Worm (Caenorhabditis elegans) whole organism, young adult: ENCODE data around the gene glb-16.

Experiments
- B0035.1 ChIP-seq: sonication (generic microtip); optimal IDR thresholded peaks from 2 replicates; lab custom pipeline; 2016; ENCODE audit warnings: missing genetic modification characterization, mild to moderate bottlenecking, missing compliant biosample characterization, missing genotype, missing genetic modification reagents
- B0261.1 ChIP-seq: sonication (generic microtip); optimal IDR thresholded peaks from 2 replicates; lab custom pipeline; 2016; ENCODE audit warnings: mild to moderate bottlenecking, missing genetic modification characterization, moderate library complexity, missing compliant biosample characterization
- D2030.7 ChIP-seq: fragments of 200-800 bp; sonication (Bioruptor generic); IDR thresholded peaks from 2 replicates; pipeline ENCODE4 v1.3.6; 2022; ENCODE audit warnings: missing genetic modification reagents, missing genetic modification characterization, missing compliant biosample characterization
- F22D6.2 ChIP-seq: sonication (generic microtip); optimal IDR thresholded peaks from 2 replicates; lab custom pipeline; 2016; ENCODE audit warnings: mild to moderate bottlenecking, missing genetic modification characterization, missing compliant biosample characterization
- F23B12.7 ChIP-seq: sonication (generic microtip); optimal IDR thresholded peaks from 2 replicates; lab custom pipeline; 2017; ENCODE audit warnings: missing genetic modification characterization, mild to moderate bottlenecking, missing compliant biosample characterization, antibody characterized with exemption, moderate library complexity; ENCODE audit not compliant: insufficient read depth
- F52B5.7 ChIP-seq: sonication (generic microtip); optimal IDR thresholded peaks from 2 replicates; lab custom pipeline; 2016; ENCODE audit warnings: mild to moderate bottlenecking, missing genetic modification characterization, missing compliant biosample characterization
- F55B11.4 ChIP-seq: sonication (generic microtip); optimal IDR thresholded peaks from 2 replicates; lab custom pipeline; 2016; ENCODE audit warnings: missing compliant biosample characterization, missing genetic modification characterization, borderline replicate concordance; ENCODE audit not compliant: insufficient read depth
- T26A5.8 ChIP-seq: sonication (generic microtip); optimal IDR thresholded peaks from 2 replicates; lab custom pipeline; 2016; ENCODE audit warnings: missing genetic modification characterization, missing compliant biosample characterization
- Y53F4B.3 ChIP-seq: fragments of 200-800 bp; sonication (Bioruptor generic); IDR thresholded peaks from 2 replicates; pipeline ENCODE4 v1.3.6; 2022; ENCODE audit warnings: missing genetic modification reagents, missing genetic modification characterization, missing compliant biosample characterization
- Y53G8AR.9 ChIP-seq: fragments of 200-800 bp; sonication (Bioruptor generic); conservative IDR thresholded peaks from 2 replicates; pipeline ENCODE4 v1.3.6; 2022; ENCODE audit warnings: missing genetic modification reagents, missing genetic modification characterization, missing compliant biosample characterization
- Y56A3A.18 ChIP-seq: fragments of 200-800 bp; sonication (Bioruptor generic); IDR thresholded peaks from 2 replicates; pipeline ENCODE4 v1.3.6; 2022; ENCODE audit warnings: missing genetic modification reagents, missing genetic modification characterization, missing compliant biosample characterization
- ZK185.1 ChIP-seq: sonication (generic microtip); optimal IDR thresholded peaks from 2 replicates; lab custom pipeline; 2016; ENCODE audit warnings: mild to moderate bottlenecking, missing genetic modification characterization, missing compliant biosample characterization; ENCODE audit not compliant: poor library complexity, severe bottlenecking
- aptf-2 ChIP-seq: fragments of 200-800 bp; sonication (Bioruptor generic); conservative IDR thresholded peaks from 2 replicates; pipeline ENCODE4 v1.3.6; 2022; ENCODE audit warnings: missing genetic modification reagents, missing genetic modification characterization, missing compliant biosample characterization
- aptf-3 ChIP-seq: fragments of 200-800 bp; sonication (Bioruptor generic); IDR thresholded peaks from 2 replicates; pipeline ENCODE4 v1.3.6; 2022; ENCODE audit warnings: missing genetic modification characterization, missing compliant biosample characterization
- atf-7 ChIP-seq: sonication (generic microtip); optimal IDR thresholded peaks from 2 replicates; lab custom pipeline; 2017; ENCODE audit warnings: mild to moderate bottlenecking, missing genetic modification characterization, missing compliant biosample characterization
- ccch-3 ChIP-seq: fragments of 200-800 bp; sonication (Bioruptor generic); optimal IDR thresholded peaks from 2 replicates; lab custom pipeline; 2018; ENCODE audit warnings: mild to moderate bottlenecking, missing genetic modification characterization, missing compliant biosample characterization
- ceh-100 ChIP-seq: fragments of 200-800 bp; sonication (Bioruptor generic); IDR thresholded peaks from 2 replicates; pipeline ENCODE4 v1.3.6; 2022; ENCODE audit warnings: missing genetic modification reagents, missing genetic modification characterization, missing compliant biosample characterization
- dox-1 ChIP-seq: fragments of 200-800 bp; sonication (Bioruptor generic); IDR thresholded peaks from 2 replicates; pipeline ENCODE4 v1.3.6; 2022; ENCODE audit warnings: missing genetic modification reagents, missing genetic modification characterization, missing compliant biosample characterization
- dpff-1 ChIP-seq: sonication (generic microtip); optimal IDR thresholded peaks from 2 replicates; lab custom pipeline; 2017; ENCODE audit warnings: mild to moderate bottlenecking, missing genetic modification characterization, missing compliant biosample characterization
- egl-44 ChIP-seq: fragments of 200-800 bp; sonication (Bioruptor generic); IDR thresholded peaks from 2 replicates; pipeline ENCODE4 v1.3.6; 2022; ENCODE audit warnings: missing genetic modification reagents, missing genetic modification characterization, missing compliant biosample characterization
- egrh-3 ChIP-seq: fragments of 200-800 bp; sonication (Bioruptor generic); IDR thresholded peaks from 2 replicates; pipeline ENCODE4 v1.3.6; 2022; ENCODE audit warnings: missing genetic modification reagents, missing genetic modification characterization, missing compliant biosample characterization
- ets-4 ChIP-seq: fragments of 200-800 bp; sonication (Bioruptor generic); optimal IDR thresholded peaks from 2 replicates; lab custom pipeline; 2018; ENCODE audit warnings: mild to moderate bottlenecking, missing genetic modification characterization, missing compliant biosample characterization
- fkh-3 ChIP-seq: sonication (generic microtip); optimal IDR thresholded peaks from 2 replicates; lab custom pipeline; 2016; ENCODE audit warnings: mild to moderate bottlenecking, missing genetic modification characterization, missing compliant biosample characterization
- him-1 ChIP-seq: sonication (generic microtip); optimal IDR thresholded peaks from 2 replicates; lab custom pipeline; 2016; ENCODE audit warnings: missing genotype, missing genetic modification reagents, missing genetic modification characterization, missing compliant biosample characterization
- hlh-12 ChIP-seq: sonication (generic microtip); optimal IDR thresholded peaks from 2 replicates; lab custom pipeline; 2016; ENCODE audit warnings: missing genetic modification characterization, missing compliant biosample characterization
- hlh-26 ChIP-seq: fragments of 200-800 bp; sonication (Bioruptor generic); conservative IDR thresholded peaks from 2 replicates; pipeline ENCODE4 v1.3.6; 2022; ENCODE audit warnings: missing genetic modification reagents, missing genetic modification characterization, missing compliant biosample characterization
- hmg-1.2 ChIP-seq: fragments of 200-800 bp; sonication (Bioruptor generic); IDR thresholded peaks from 2 replicates; pipeline ENCODE4 v1.3.6; 2022; ENCODE audit warnings: missing genetic modification reagents, missing genetic modification characterization, missing compliant biosample characterization
- hmg-20 ChIP-seq: fragments of 200-800 bp; sonication (Bioruptor generic); IDR thresholded peaks from 2 replicates; pipeline ENCODE4 v1.3.6; 2022; ENCODE audit warnings: missing genetic modification reagents, missing genetic modification characterization, missing compliant biosample characterization
- hsf-1 ChIP-seq: fragments of 200-800 bp; sonication (Bioruptor generic); IDR thresholded peaks from 2 replicates; pipeline ENCODE4 v1.3.6; 2022; ENCODE audit warnings: missing genetic modification reagents, missing genetic modification characterization, missing compliant biosample characterization
- let-526 ChIP-seq: fragments of 200-800 bp; sonication (Bioruptor generic); IDR thresholded peaks from 2 replicates; pipeline ENCODE4 v1.3.6; 2022; ENCODE audit warnings: missing genetic modification reagents, missing genetic modification characterization, missing compliant biosample characterization
- let-607 ChIP-seq, 2 experiments: fragments of 200-800 bp in 1 of 2; sonication (Bioruptor generic) in 1 of 2; sonication (generic microtip) in 1 of 2; optimal IDR thresholded peaks; 2 replicates each; lab custom pipeline; 2016 to 2018; ENCODE audit warnings: mild to moderate bottlenecking in 2 of 2, missing compliant biosample characterization in 2 of 2, missing genetic modification characterization in 2 of 2, moderate library complexity in 2 of 2, missing genotype in 1 of 2
- lin-35 ChIP-seq, 3 experiments: fragments of 150-350 bp in 2 of 3; sonication (generic microtip) in 1 of 3; optimal IDR thresholded peaks; 2 replicates each; lab custom pipeline; 2014 to 2018; ENCODE audit warnings: missing biosample characterization in 3 of 3, missing genetic modification characterization in 3 of 3, missing genetic modification reagents in 3 of 3
- lsy-27 ChIP-seq: sonication (generic microtip); optimal IDR thresholded peaks from 2 replicates; lab custom pipeline; 2017; ENCODE audit warnings: missing genetic modification characterization, mild to moderate bottlenecking, missing compliant biosample characterization, antibody characterized with exemption, missing genotype, borderline replicate concordance; ENCODE audit not compliant: insufficient read depth
- mxl-1 ChIP-seq: sonication (generic microtip); optimal IDR thresholded peaks from 2 replicates; lab custom pipeline; 2016; ENCODE audit warnings: missing genetic modification characterization, missing compliant biosample characterization
- nfya-2 ChIP-seq: fragments of 200-800 bp; sonication (Bioruptor generic); IDR thresholded peaks from 2 replicates; pipeline ENCODE4 v1.3.6; 2022; ENCODE audit warnings: missing genetic modification reagents, missing genetic modification characterization, missing compliant biosample characterization
- nhr-80 ChIP-seq: sonication (generic microtip); optimal IDR thresholded peaks from 2 replicates; lab custom pipeline; 2016; ENCODE audit warnings: missing genetic modification characterization, missing compliant biosample characterization
- snpc-1.1 ChIP-seq: sonication (generic microtip); optimal IDR thresholded peaks from 2 replicates; lab custom pipeline; 2017; ENCODE audit warnings: missing genetic modification characterization, mild to moderate bottlenecking, missing compliant biosample characterization, antibody characterized with exemption, moderate library complexity, missing genotype, missing genetic modification reagents; ENCODE audit not compliant: insufficient read depth
- snpc-1.3 ChIP-seq: sonication (generic microtip); optimal IDR thresholded peaks from 2 replicates; lab custom pipeline; 2017; ENCODE audit warnings: missing genetic modification characterization, mild to moderate bottlenecking, missing compliant biosample characterization, antibody characterized with exemption, moderate library complexity, missing genotype, missing genetic modification reagents; ENCODE audit not compliant: insufficient read depth
- sptf-2 ChIP-seq: fragments of 200-800 bp; sonication (Bioruptor generic); optimal IDR thresholded peaks from 2 replicates; lab custom pipeline; 2018; ENCODE audit warnings: mild to moderate bottlenecking, missing genetic modification characterization, missing compliant biosample characterization
- unc-62 ChIP-seq: fragments of 150-350 bp; optimal IDR thresholded peaks from 2 replicates; lab custom pipeline; 2014; ENCODE audit warnings: missing biosample characterization, missing genetic modification reagents, missing genetic modification characterization
- zim-3 ChIP-seq: sonication (generic microtip); optimal IDR thresholded peaks from 2 replicates; lab custom pipeline; 2017; ENCODE audit warnings: mild to moderate bottlenecking, missing genetic modification characterization, moderate library complexity, missing compliant biosample characterization
- ztf-25 ChIP-seq: fragments of 200-800 bp; sonication (Bioruptor generic); IDR thresholded peaks from 2 replicates; pipeline ENCODE4 v1.3.6; 2022; ENCODE audit warnings: missing genetic modification reagents, missing genetic modification characterization, missing compliant biosample characterization
- ztf-28 ChIP-seq: fragments of 200-800 bp; sonication (Bioruptor generic); IDR thresholded peaks from 2 replicates; pipeline ENCODE4 v1.3.6; 2022; ENCODE audit warnings: missing genetic modification reagents, missing genetic modification characterization, missing compliant biosample characterization
- ztf-3 ChIP-seq: fragments of 200-800 bp; sonication (Bioruptor generic); optimal IDR thresholded peaks from 2 replicates; lab custom pipeline; 2018; ENCODE audit warnings: mild to moderate bottlenecking, missing genetic modification characterization, missing compliant biosample characterization
- ztf-6 ChIP-seq: fragments of 200-800 bp; sonication (Bioruptor generic); IDR thresholded peaks from 2 replicates; pipeline ENCODE4 v1.3.6; 2022; ENCODE audit warnings: missing genetic modification reagents, missing genetic modification characterization, missing compliant biosample characterization

glb-16 gene

DNA sequence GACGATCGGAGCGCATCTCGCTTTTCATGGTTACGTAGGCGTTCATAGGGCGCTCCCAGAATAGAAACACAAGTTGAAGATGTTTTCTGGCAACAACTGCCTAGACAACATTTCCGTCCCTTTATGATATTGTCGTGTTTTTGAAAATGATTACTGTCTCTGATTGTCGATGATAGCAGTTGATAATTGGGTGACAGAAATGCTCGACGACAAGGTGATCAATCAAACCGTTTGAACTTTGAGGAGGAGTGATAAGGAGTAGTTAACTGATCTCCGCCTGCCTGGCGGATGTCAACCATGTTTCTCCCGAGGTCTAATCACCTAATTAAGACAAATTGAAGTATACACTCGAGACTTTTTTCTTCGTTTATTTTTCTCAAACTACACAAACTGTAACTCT, 44.0 kb upstream of the glb-16 start:
- TF ChIP-seq T26A5.8 (tag; lab: Kevin White, UChicago) = no peak
- TF ChIP-seq ztf-6 (GFP tag; lab: Robert Waterston, UW) = no peak
- no peak for TF ChIP-seq dpff-1 (tag; lab: Kevin White, UChicago)
- TF ChIP-seq aptf-3 (GFP tag; lab: Robert Waterston, UW) = no peak
- TF ChIP-seq hsf-1 (GFP tag; lab: Robert Waterston, UW) = no peak
- TF ChIP-seq B0261.1 (tag; lab: Kevin White, UChicago) = no peak
- TF ChIP-seq hlh-26 (GFP tag; lab: Robert Waterston, UW) = no peak
- TF ChIP-seq sptf-2 (GFP tag; lab: Kevin White, UChicago) = no peak
- no peak for TF ChIP-seq unc-62
- TF ChIP-seq ztf-28 (GFP tag; lab: Robert Waterston, UW) = no peak
- TF ChIP-seq mxl-1 (tag; lab: Kevin White, UChicago) = no peak
- TF ChIP-seq let-526 (GFP tag; lab: Robert Waterston, UW) = no peak
- TF ChIP-seq F22D6.2 (tag; lab: Kevin White, UChicago) = no peak
- TF ChIP-seq hmg-20 (GFP tag; lab: Robert Waterston, UW) = no peak
- TF ChIP-seq hlh-12 (tag; lab: Kevin White, UChicago) = no peak
- no peak for TF ChIP-seq nfya-2
- TF ChIP-seq snpc-1.3 = no peak

DNA sequence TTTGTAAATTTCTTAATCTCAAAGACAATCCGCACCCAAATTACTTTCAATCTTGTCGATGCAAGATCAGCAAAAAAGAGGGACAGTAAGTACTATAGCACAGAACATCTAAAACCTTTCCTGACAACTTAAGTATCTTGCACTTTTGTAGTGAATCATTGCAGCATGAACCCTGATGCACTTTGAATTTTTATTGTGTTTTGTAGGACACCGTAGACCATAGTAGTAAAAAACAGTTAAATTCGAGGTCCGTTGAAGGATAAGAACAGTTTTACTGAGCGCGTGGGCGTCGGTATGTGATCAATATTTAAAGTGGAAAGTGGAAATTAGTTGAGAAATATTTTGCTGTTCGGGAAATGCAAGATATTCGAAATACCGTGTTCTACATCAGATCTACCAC, 42.3 kb upstream of the glb-16 start:
- no peak for TF ChIP-seq let-526 (GFP tag; lab: Robert Waterston, UW)
- TF ChIP-seq Y56A3A.18 (GFP tag; lab: Robert Waterston, UW) = no peak
- no peak for TF ChIP-seq him-1 (tag; lab: Kevin White, UChicago)
- TF ChIP-seq hmg-1.2 (GFP tag; lab: Robert Waterston, UW) = no peak
- no peak for TF ChIP-seq snpc-1.1 (tag; lab: Kevin White, UChicago)
- TF ChIP-seq egrh-3 (GFP tag; lab: Robert Waterston, UW) = no peak
- TF ChIP-seq aptf-3 (GFP tag; lab: Robert Waterston, UW) = no peak
- TF ChIP-seq lsy-27 = no peak
- TF ChIP-seq Y53F4B.3 = no peak
- TF ChIP-seq ZK185.1 (tag; lab: Kevin White, UChicago) = no peak
- TF ChIP-seq F52B5.7 (tag; lab: Kevin White, UChicago) = no peak
- TF ChIP-seq B0261.1 (tag; lab: Kevin White, UChicago) = no peak
- TF ChIP-seq F55B11.4 (tag; lab: Kevin White, UChicago) = no peak
- TF ChIP-seq Y53G8AR.9 = no peak

DNA sequence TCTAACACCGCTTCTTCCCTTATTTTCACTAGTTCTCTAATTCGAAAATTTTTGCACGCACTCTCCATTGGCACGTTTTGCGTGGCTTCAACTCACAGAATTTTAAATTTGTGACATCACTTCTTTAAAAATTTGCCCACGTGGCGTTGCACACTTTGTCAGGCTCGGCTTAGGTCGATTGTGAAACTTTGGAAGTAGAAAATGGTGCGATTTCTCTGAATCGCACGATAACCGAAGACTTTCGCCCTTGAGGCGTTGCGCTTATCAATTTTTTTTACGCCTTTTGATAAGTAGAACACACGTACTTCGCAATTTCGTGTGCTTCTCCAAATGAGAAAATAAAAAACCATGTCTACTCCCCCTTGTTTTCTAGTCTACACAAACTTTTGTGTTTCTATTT, 38.4 kb upstream of the glb-16 start:
- TF ChIP-seq lin-35 (GFP tag; optimal IDR thresholded peaks at IDR 0.05; lab: Kevin White, UChicago) (no peak), nhr-80 (peak; percentile 87), F23B12.7 (tag; lab: Kevin White, UChicago) (no peak), let-526 (GFP tag; lab: Robert Waterston, UW) (no peak), ztf-3 (GFP tag; lab: Kevin White, UChicago) (no peak), ccch-3 (GFP tag; lab: Kevin White, UChicago) (no peak), zim-3 (tag; lab: Kevin White, UChicago) (no peak), ets-4 (GFP tag; lab: Kevin White, UChicago) (no peak), let-607 (tag; optimal IDR thresholded peaks at IDR 0.05; lab: Kevin White, UChicago) (peak; percentile 20 to 46), atf-7 (tag; lab: Kevin White, UChicago) (peak; percentile 38), aptf-2 (GFP tag; lab: Robert Waterston, UW) (no peak), him-1 (tag; lab: Kevin White, UChicago) (no peak), Y53G8AR.9 (no peak), ceh-100 (GFP tag; lab: Robert Waterston, UW) (no peak), ztf-25 (GFP tag; lab: Robert Waterston, UW) (no peak), F55B11.4 (tag; lab: Kevin White, UChicago) (no peak), mxl-1 (tag; lab: Kevin White, UChicago) (no peak), B0261.1 (tag; lab: Kevin White, UChicago) (no peak), hlh-12 (tag; lab: Kevin White, UChicago) (no peak), D2030.7 (GFP tag; lab: Robert Waterston, UW) (no peak), dox-1 (0 out of 2 replicates have a peak, but pooled peaks have one; percentile 22), egl-44 (GFP tag; lab: Robert Waterston, UW) (no peak), B0035.1 (tag; lab: Kevin White, UChicago) (no peak), fkh-3 (no peak)
